Worm (Caenorhabditis elegans) whole organism, late embryonic: ENCODE data around the gene col-145.

Experiments
- F13H6.1 ChIP-seq: sonication (generic microtip); optimal IDR thresholded peaks from 2 replicates; lab custom pipeline; 2016; ENCODE audit warnings: missing genetic modification characterization, missing compliant biosample characterization
- T23F11.4 ChIP-seq: fragments of 200-800 bp; sonication (Bioruptor generic); optimal IDR thresholded peaks from 2 replicates; lab custom pipeline; 2018; ENCODE audit warnings: mild to moderate bottlenecking, missing genetic modification characterization, missing compliant biosample characterization
- ahr-1 ChIP-seq: sonication (generic microtip); optimal IDR thresholded peaks from 2 replicates; lab custom pipeline; 2016; ENCODE audit warnings: missing genetic modification characterization, missing compliant biosample characterization
- ama-1 ChIP-seq: fragments of 150-350 bp; optimal IDR thresholded peaks from 2 replicates; lab custom pipeline; 2014
- ceh-19 ChIP-seq: fragments of 200-800 bp; sonication (Bioruptor generic); optimal IDR thresholded peaks from 2 replicates; lab custom pipeline; 2018; ENCODE audit warnings: mild to moderate bottlenecking, missing genetic modification characterization, missing compliant biosample characterization
- ceh-2 ChIP-seq: sonication (generic microtip); optimal IDR thresholded peaks from 2 replicates; lab custom pipeline; 2016; ENCODE audit warnings: missing genotype, missing genetic modification characterization, missing compliant biosample characterization
- ceh-22 ChIP-seq: sonication (generic microtip); optimal IDR thresholded peaks from 2 replicates; lab custom pipeline; 2017; ENCODE audit warnings: missing biosample characterization, missing genetic modification characterization
- ceh-24 ChIP-seq: sonication (generic microtip); optimal IDR thresholded peaks from 2 replicates; lab custom pipeline; 2016; ENCODE audit warnings: mild to moderate bottlenecking, missing genetic modification characterization, missing compliant biosample characterization
- ceh-34 ChIP-seq: sonication (generic microtip); optimal IDR thresholded peaks from 2 replicates; lab custom pipeline; 2016; ENCODE audit warnings: mild to moderate bottlenecking, missing genetic modification characterization, missing compliant biosample characterization
- elt-2 ChIP-seq: sonication (generic microtip); optimal IDR thresholded peaks from 2 replicates; lab custom pipeline; 2016; ENCODE audit warnings: missing genetic modification reagents, missing genetic modification characterization, missing compliant biosample characterization
- eyg-1 ChIP-seq: sonication (generic microtip); optimal IDR thresholded peaks from 2 replicates; lab custom pipeline; 2016; ENCODE audit warnings: missing genotype, missing genetic modification characterization, missing compliant biosample characterization
- fax-1 ChIP-seq: sonication (generic microtip); optimal IDR thresholded peaks from 2 replicates; lab custom pipeline; 2016; ENCODE audit warnings: missing genotype, missing genetic modification characterization, missing compliant biosample characterization
- fkh-10 ChIP-seq: fragments of 150-350 bp; optimal IDR thresholded peaks from 2 replicates; lab custom pipeline; 2014; ENCODE audit warnings: missing biosample characterization, missing genetic modification reagents, missing genetic modification characterization
- fkh-6 ChIP-seq: sonication (generic microtip); optimal IDR thresholded peaks from 2 replicates; lab custom pipeline; 2016; ENCODE audit warnings: missing genetic modification characterization, missing compliant biosample characterization
- gmeb-2 ChIP-seq: sonication (generic microtip); optimal IDR thresholded peaks from 2 replicates; lab custom pipeline; 2016; ENCODE audit warnings: missing genetic modification characterization, inconsistent platforms, missing compliant biosample characterization
- hlh-13 ChIP-seq: fragments of 200-800 bp; sonication (Bioruptor generic); optimal IDR thresholded peaks from 2 replicates; lab custom pipeline; 2018; ENCODE audit warnings: mild to moderate bottlenecking, missing genetic modification characterization, missing compliant biosample characterization
- hlh-30 ChIP-seq: sonication (generic microtip); optimal IDR thresholded peaks from 2 replicates; lab custom pipeline; 2017; ENCODE audit warnings: antibody characterized with exemption, missing genetic modification characterization, missing compliant biosample characterization; ENCODE audit not compliant: insufficient read depth
- hlh-6 ChIP-seq: sonication (generic microtip); optimal IDR thresholded peaks from 2 replicates; lab custom pipeline; 2016; ENCODE audit warnings: missing genotype, missing genetic modification characterization, missing compliant biosample characterization
- lim-6 ChIP-seq: sonication (generic microtip); optimal IDR thresholded peaks from 2 replicates; lab custom pipeline; 2016; ENCODE audit warnings: missing genetic modification characterization, missing compliant biosample characterization
- nhr-11 ChIP-seq: fragments of 150-350 bp; optimal IDR thresholded peaks from 2 replicates; lab custom pipeline; 2014; ENCODE audit warnings: missing biosample characterization, missing genetic modification characterization
- nhr-232 ChIP-seq: sonication (generic microtip); optimal IDR thresholded peaks from 2 replicates; lab custom pipeline; 2016; ENCODE audit warnings: missing genetic modification characterization, missing compliant biosample characterization
- npax-4 ChIP-seq: sonication (generic microtip); optimal IDR thresholded peaks from 2 replicates; lab custom pipeline; 2016; ENCODE audit warnings: missing genetic modification characterization, missing compliant biosample characterization
- pag-3 ChIP-seq: sonication (generic microtip); optimal IDR thresholded peaks from 2 replicates; lab custom pipeline; 2016; ENCODE audit warnings: missing compliant biosample characterization, missing genetic modification characterization, borderline replicate concordance
- pax-1 ChIP-seq: fragments of 150-350 bp; optimal IDR thresholded peaks from 2 replicates; lab custom pipeline; 2014; ENCODE audit warnings: missing biosample characterization, missing genetic modification characterization
- pha-2 ChIP-seq: sonication (generic microtip); optimal IDR thresholded peaks from 2 replicates; lab custom pipeline; 2017; ENCODE audit warnings: mild to moderate bottlenecking, missing genetic modification characterization, missing compliant biosample characterization
- sdc-2 ChIP-seq: sonication (generic microtip); optimal IDR thresholded peaks from 2 replicates; lab custom pipeline; 2016; ENCODE audit warnings: missing genotype, missing genetic modification characterization, missing compliant biosample characterization
- sox-4 ChIP-seq: sonication (generic microtip); optimal IDR thresholded peaks from 2 replicates; lab custom pipeline; 2017; ENCODE audit warnings: mild to moderate bottlenecking, missing genetic modification characterization, inconsistent platforms, missing compliant biosample characterization
- tbx-7 ChIP-seq: sonication (generic microtip); optimal IDR thresholded peaks from 2 replicates; lab custom pipeline; 2016; ENCODE audit warnings: missing genotype, missing genetic modification characterization, missing compliant biosample characterization
- ttx-3 ChIP-seq: sonication (generic microtip); optimal IDR thresholded peaks from 2 replicates; lab custom pipeline; 2016; ENCODE audit warnings: missing genetic modification reagents, missing genetic modification characterization, missing compliant biosample characterization
- unc-3 ChIP-seq, 2 experiments: fragments of 200-800 bp in 1 of 2; sonication (Bioruptor generic) in 1 of 2; sonication (generic microtip) in 1 of 2; conservative IDR thresholded peaks in 1 of 2; optimal IDR thresholded peaks in 1 of 2; 2 replicates each; pipeline versions ENCODE4 v1.3.6 to Lab custom; 2016 to 2022; ENCODE audit warnings: missing compliant biosample characterization in 2 of 2, missing genetic modification characterization in 2 of 2, missing genetic modification reagents in 1 of 2
- unc-42 ChIP-seq: sonication (generic microtip); optimal IDR thresholded peaks from 2 replicates; lab custom pipeline; 2016; ENCODE audit warnings: missing genotype, missing genetic modification characterization, missing compliant biosample characterization
- unc-55 ChIP-seq: sonication (generic microtip); optimal IDR thresholded peaks from 2 replicates; lab custom pipeline; 2017; ENCODE audit warnings: missing biosample characterization, missing genetic modification reagents, missing genetic modification characterization
- ztf-16 ChIP-seq: sonication (generic microtip); optimal IDR thresholded peaks from 2 replicates; lab custom pipeline; 2017; ENCODE audit warnings: missing genetic modification characterization, missing compliant biosample characterization

Gene col-145

ce11 chrV:9128562-9128961 lies 34.2 kb downstream of the col-145 start:
- TF ChIP-seq npax-4 (tag; lab: Kevin White, UChicago) (no peak), unc-42 (tag; lab: Kevin White, UChicago) (peak; percentile 40), hlh-30 (tag; lab: Kevin White, UChicago) (peak; percentile 27)
- TF ChIP-seq, all 69 proteins: peak for 2

- no peak for TF ChIP-seq fkh-6 (tag; lab: Kevin White, UChicago)
- no peak for TF ChIP-seq ttx-3 (tag; lab: Kevin White, UChicago)
- no peak for TF ChIP-seq npax-4 (tag; lab: Kevin White, UChicago)
- TF ChIP-seq unc-3 (GFP tag; conservative IDR thresholded peaks at IDR 0.05; lab: Robert Waterston, UW), result no peak
- no peak for TF ChIP-seq unc-3 (tag; optimal IDR thresholded peaks at IDR 0.05; lab: Kevin White, UChicago)
- TF ChIP-seq nhr-11 (tag; lab: Kevin White, UChicago), result no peak
- no peak for TF ChIP-seq sdc-2 (tag; lab: Kevin White, UChicago)
- TF ChIP-seq eyg-1 (tag; lab: Kevin White, UChicago), result no peak
- no peak for TF ChIP-seq sox-4 (tag; lab: Kevin White, UChicago)
These were observed 35.0 kb downstream of the col-145 start, which contains the start of gene F21C10.3 for ce11 chrV:9127773-9128172. Gene F21C10.3, plus strand, starts transcription at chrV:9128073.

ce11 chrV:9126316-9126715 lies 36.5 kb downstream of the col-145 start, which contains the start of gene F21C10.4:
Gene F21C10.4, plus strand, starts transcription at chrV:9126616.
- TF ChIP-seq fkh-10 (GFP tag; lab: Kevin White, UChicago) (no peak), nhr-11 (tag; lab: Kevin White, UChicago) (no peak), ceh-19 (GFP tag; lab: Kevin White, UChicago) (no peak), nhr-232 (tag; lab: Kevin White, UChicago) (no peak), F13H6.1 (no peak), pha-2 (tag; lab: Kevin White, UChicago) (no peak), ceh-24 (tag; lab: Kevin White, UChicago) (no peak), tbx-7 (tag; lab: Kevin White, UChicago) (no peak)

- no peak for TF ChIP-seq ztf-16 (tag; lab: Kevin White, UChicago)
- no peak for TF ChIP-seq pax-1 (tag; lab: Kevin White, UChicago)
- TF ChIP-seq unc-42 (tag; lab: Kevin White, UChicago), result no peak
- TF ChIP-seq pag-3 (tag; lab: Kevin White, UChicago), result no peak
- no peak for TF ChIP-seq ceh-2 (tag; lab: Kevin White, UChicago)
- no peak for TF ChIP-seq ama-1 (lab: Kevin White, UChicago)
- TF ChIP-seq ceh-34, result no peak
- no peak for TF ChIP-seq ceh-22 (tag; lab: Kevin White, UChicago)
These were observed 37.5 kb downstream of the col-145 start, which contains the start of gene F21C10.5 for ce11 chrV:9125345-9125744. Gene F21C10.5, plus strand, starts transcription at chrV:9125645.

ce11 chrV:9124180-9124579 lies 38.6 kb downstream of the col-145 start, which contains the start of gene F21C10.6:
Gene F21C10.6, plus strand, starts transcription at chrV:9124480.
- TF ChIP-seq fkh-6 (tag; lab: Kevin White, UChicago) (no peak), lim-6 (tag; lab: Kevin White, UChicago) (no peak), gmeb-2 (tag; lab: Kevin White, UChicago) (no peak), ceh-22 (tag; lab: Kevin White, UChicago) (no peak), unc-42 (tag; lab: Kevin White, UChicago) (no peak), unc-55 (no peak), ahr-1 (tag; lab: Kevin White, UChicago) (no peak), T23F11.4 (GFP tag; lab: Kevin White, UChicago) (no peak), hlh-6 (tag; lab: Kevin White, UChicago) (no peak), sox-4 (tag; lab: Kevin White, UChicago) (no peak), hlh-13 (GFP tag; lab: Kevin White, UChicago) (no peak), fax-1 (no peak), ceh-24 (tag; lab: Kevin White, UChicago) (no peak), ama-1 (lab: Kevin White, UChicago) (no peak), elt-2 (tag; lab: Kevin White, UChicago) (no peak), nhr-232 (tag; lab: Kevin White, UChicago) (no peak), F13H6.1 (no peak)
